Worm (Caenorhabditis elegans) whole organism, L4/young adult: Measurements from ENCODE around the gene acc-2.

ENCODE experiments used
- W03F9.2 ChIP-seq: fragments of 150-350 bp; optimal IDR thresholded peaks from 2 replicates; lab custom pipeline; 2014; ENCODE audit warnings: missing biosample characterization, missing genetic modification characterization
- dao-5 ChIP-seq: sonication (generic microtip); optimal IDR thresholded peaks from 2 replicates; lab custom pipeline; 2016; ENCODE audit warnings: missing genotype, missing genetic modification characterization, moderate library complexity, missing compliant biosample characterization
- him-1 ChIP-seq: sonication (generic microtip); optimal IDR thresholded peaks from 2 replicates; lab custom pipeline; 2016; ENCODE audit warnings: missing genotype, missing genetic modification reagents, missing genetic modification characterization, missing compliant biosample characterization

DNA sequence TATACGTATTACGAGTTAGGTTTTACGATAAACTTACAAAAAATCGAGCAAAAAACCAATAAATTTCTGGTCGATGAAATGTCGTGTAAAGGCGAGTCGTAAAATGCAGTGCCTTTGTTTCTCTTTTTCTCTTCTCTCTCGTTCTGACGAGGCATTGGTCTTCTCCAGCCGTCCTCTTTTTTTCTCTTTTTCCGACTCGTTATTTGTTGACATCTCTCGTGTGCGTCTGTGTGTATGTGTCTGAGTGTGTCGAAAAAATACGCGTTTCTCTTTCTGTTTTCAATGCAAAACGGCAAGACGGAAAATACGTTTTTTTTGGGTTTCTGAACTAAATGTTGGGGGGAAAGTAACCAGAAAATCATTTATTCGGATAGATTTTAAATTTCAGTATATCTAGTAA is 16.0 kb downstream of the acc-2 start, which contains the start of gene C53D6.6:
- no peak for TF ChIP-seq dao-5 (tag; lab: Kevin White, UChicago)
- TF ChIP-seq W03F9.2: no peak
- no peak for TF ChIP-seq him-1 (tag; lab: Kevin White, UChicago)
